Fruit fly (Drosophila melanogaster) whole organism, embryonic: ENCODE measurements around the gene mal.

Source experiments
- Asciz ChIP-seq: fragments of 200-800 bp; sonication (Bioruptor generic); optimal IDR thresholded peaks from 2 replicates; lab custom pipeline; 2017; ENCODE audit warnings: missing biosample characterization, mild to moderate bottlenecking, missing genetic modification characterization, missing genetic modification reagents
- Atf-2 ChIP-seq: fragments of 200-800 bp; sonication (Bioruptor generic); optimal IDR thresholded peaks from 2 replicates; lab custom pipeline; 2016; ENCODE audit warnings: missing biosample characterization, missing genetic modification characterization
- Atf6 ChIP-seq: fragments of 200-800 bp; sonication (Bioruptor generic); IDR thresholded peaks from 2 replicates; pipeline ENCODE4 v1.3.6; 2022; ENCODE audit warnings: missing biosample characterization, missing genetic modification characterization
- CG11456 ChIP-seq: fragments of 200-800 bp; sonication (Bioruptor generic); IDR thresholded peaks from 3 replicates; pipeline ENCODE4 v1.3.6; 2022; ENCODE audit warnings: missing biosample characterization, missing genetic modification characterization
- CG14014 ChIP-seq: fragments of 200-800 bp; sonication (Bioruptor generic); IDR thresholded peaks from 2 replicates; pipeline ENCODE4 v1.3.6; 2022; ENCODE audit warnings: missing biosample characterization, missing genetic modification characterization
- CG18599 ChIP-seq: fragments of 200-800 bp; sonication (Bioruptor generic); optimal IDR thresholded peaks from 3 replicates; lab custom pipeline; 2017; ENCODE audit warnings: missing biosample characterization, missing genetic modification characterization, mild to moderate bottlenecking, moderate library complexity, missing genetic modification reagents
- CG31224 ChIP-seq: fragments of 200-800 bp; sonication (Bioruptor generic); IDR thresholded peaks from 2 replicates; pipeline ENCODE4 v1.3.6; 2022; ENCODE audit warnings: missing biosample characterization, missing genetic modification characterization
- CG34422 ChIP-seq: fragments of 200-800 bp; sonication (Bioruptor generic); IDR thresholded peaks from 3 replicates; pipeline ENCODE4 v1.3.6; 2022; ENCODE audit warnings: missing biosample characterization, missing genetic modification characterization
- CG4404 ChIP-seq: fragments of 200-800 bp; sonication (Bioruptor generic); IDR thresholded peaks from 2 replicates; pipeline ENCODE4 v1.3.6; 2022; ENCODE audit warnings: missing biosample characterization, missing genetic modification characterization
- CG6254 ChIP-seq: fragments of 200-800 bp; sonication (Bioruptor generic); optimal IDR thresholded peaks from 3 replicates; lab custom pipeline; 2017; ENCODE audit warnings: mild to moderate bottlenecking, missing biosample characterization, missing genetic modification reagents, missing genetic modification characterization
- CG6689 ChIP-seq: fragments of 200-800 bp; sonication (Bioruptor generic); IDR thresholded peaks from 2 replicates; pipeline ENCODE4 v1.3.6; 2022; ENCODE audit warnings: missing biosample characterization, missing genetic modification characterization
- CG8478 ChIP-seq: fragments of >200 bp; optimal IDR thresholded peaks from 2 replicates; lab custom pipeline; 2018
- CG8924 ChIP-seq: fragments of 200-800 bp; optimal IDR thresholded peaks from 3 replicates; lab custom pipeline; 2019; ENCODE audit warnings: missing biosample characterization, mild to moderate bottlenecking, missing genetic modification characterization, moderate library complexity
- CG9876 ChIP-seq: fragments of 200-800 bp; sonication (Bioruptor generic); optimal IDR thresholded peaks from 2 replicates; lab custom pipeline; 2016; ENCODE audit warnings: missing biosample characterization, missing genetic modification characterization
- D19B ChIP-seq: fragments of 200-800 bp; sonication (Bioruptor generic); optimal IDR thresholded peaks from 2 replicates; lab custom pipeline; 2017; ENCODE audit warnings: missing biosample characterization, mild to moderate bottlenecking, missing genetic modification characterization
- Dek ChIP-seq: fragments of 200-800 bp; sonication (Bioruptor generic); optimal IDR thresholded peaks from 3 replicates; lab custom pipeline; 2019; ENCODE audit warnings: missing biosample characterization, mild to moderate bottlenecking, missing genetic modification characterization, moderate library complexity
- Dip3 ChIP-seq: fragments of 200-800 bp; sonication (Bioruptor generic); optimal IDR thresholded peaks from 3 replicates; lab custom pipeline; 2016; ENCODE audit warnings: missing biosample characterization, missing genetic modification characterization
- Drgx ChIP-seq: fragments of 200-800 bp; sonication (Bioruptor generic); IDR thresholded peaks from 2 replicates; pipeline ENCODE4 v1.3.6; 2022; ENCODE audit warnings: missing biosample characterization, missing genetic modification characterization
- E2f2 ChIP-seq: fragments of 200-800 bp; sonication (Bioruptor generic); IDR thresholded peaks from 2 replicates; pipeline ENCODE4 v1.3.6; 2022; ENCODE audit warnings: missing biosample characterization, missing genetic modification characterization
- Kr ChIP-seq: fragments of 200-800 bp; sonication (Bioruptor generic); optimal IDR thresholded peaks from 2 replicates; lab custom pipeline; 2017; ENCODE audit warnings: missing biosample characterization, mild to moderate bottlenecking, missing genetic modification characterization
- Lim3 ChIP-seq: fragments of 200-800 bp; sonication (Bioruptor generic); IDR thresholded peaks from 2 replicates; pipeline ENCODE4 v1.3.6; 2022; ENCODE audit warnings: missing biosample characterization, missing genetic modification characterization
- Mad ChIP-seq: fragments of 200-800 bp; sonication (Bioruptor generic); optimal IDR thresholded peaks from 2 replicates; lab custom pipeline; 2016; ENCODE audit warnings: missing biosample characterization, missing genetic modification characterization
- NK7.1 ChIP-seq: fragments of 200-800 bp; sonication (Bioruptor generic); optimal IDR thresholded peaks from 3 replicates; lab custom pipeline; 2016; ENCODE audit warnings: missing biosample characterization, missing genetic modification characterization
- NfI ChIP-seq: fragments of 200-800 bp; sonication (Bioruptor generic); optimal IDR thresholded peaks from 3 replicates; lab custom pipeline; 2018; ENCODE audit warnings: missing biosample characterization, mild to moderate bottlenecking, missing genetic modification characterization, moderate library complexity
- Oaz ChIP-seq: fragments of 200-800 bp; sonication (Bioruptor generic); IDR thresholded peaks from 2 replicates; pipeline ENCODE4 v1.3.6; 2022; ENCODE audit warnings: missing biosample characterization, missing genetic modification characterization
- Ptx1 ChIP-seq: fragments of 200-800 bp; sonication (Bioruptor generic); IDR thresholded peaks from 2 replicates; pipeline ENCODE4 v1.3.6; 2022; ENCODE audit warnings: missing biosample characterization, missing genetic modification characterization
- Rx ChIP-seq: fragments of 200-800 bp; sonication (Bioruptor generic); IDR thresholded peaks from 2 replicates; pipeline ENCODE4 v1.3.6; 2022; ENCODE audit warnings: missing biosample characterization, missing genetic modification characterization
- Scr ChIP-seq: fragments of 200-800 bp; sonication (Bioruptor generic); IDR thresholded peaks from 2 replicates; pipeline ENCODE4 v1.3.6; 2022; ENCODE audit warnings: missing biosample characterization, missing genetic modification characterization; ENCODE audit not compliant: partially characterized antibody
- Xrp1 ChIP-seq: fragments of 200-800 bp; sonication (Bioruptor generic); IDR thresholded peaks from 2 replicates; pipeline ENCODE4 v1.3.6; 2022; ENCODE audit warnings: missing biosample characterization, missing genetic modification characterization
- bowl ChIP-seq: fragments of 200-800 bp; sonication (Bioruptor generic); IDR thresholded peaks from 2 replicates; pipeline ENCODE4 v1.3.6; 2022; ENCODE audit warnings: missing biosample characterization, missing genetic modification characterization
- chif ChIP-seq, 2 experiments: fragments of 200-800 bp; sonication (Bioruptor generic); optimal IDR thresholded peaks; 3 replicates each; lab custom pipeline; 2016; ENCODE audit warnings: missing biosample characterization in 2 of 2, missing genetic modification characterization in 2 of 2
- crc ChIP-seq: fragments of 200-800 bp; sonication (Bioruptor generic); optimal IDR thresholded peaks from 2 replicates; lab custom pipeline; 2016; ENCODE audit warnings: missing biosample characterization, missing genetic modification characterization
- crol ChIP-seq: fragments of 200-800 bp; sonication (Bioruptor generic); IDR thresholded peaks from 2 replicates; pipeline ENCODE4 v1.3.6; 2022; ENCODE audit warnings: missing biosample characterization, missing genetic modification characterization
- dan ChIP-seq: fragments of 200-800 bp; sonication (Bioruptor generic); IDR thresholded peaks from 2 replicates; pipeline ENCODE4 v1.3.6; 2022; ENCODE audit warnings: missing biosample characterization, missing genetic modification characterization
- dati ChIP-seq: fragments of 200-800 bp; sonication (Bioruptor generic); IDR thresholded peaks from 2 replicates; pipeline ENCODE4 v1.3.6; 2022; ENCODE audit warnings: missing biosample characterization, missing genetic modification characterization
- dmrt99B ChIP-seq: fragments of 200-800 bp; sonication (Bioruptor generic); optimal IDR thresholded peaks from 2 replicates; lab custom pipeline; 2018; ENCODE audit warnings: missing biosample characterization, mild to moderate bottlenecking, missing genetic modification characterization, moderate library complexity
- fd102C ChIP-seq: fragments of 200-800 bp; sonication (Bioruptor generic); optimal IDR thresholded peaks from 2 replicates; lab custom pipeline; 2018; ENCODE audit warnings: missing biosample characterization, mild to moderate bottlenecking, missing genetic modification characterization, moderate library complexity
- gsb-n ChIP-seq: fragments of 200-800 bp; sonication (Bioruptor generic); optimal IDR thresholded peaks from 3 replicates; lab custom pipeline; 2018; ENCODE audit warnings: missing biosample characterization, mild to moderate bottlenecking, missing genetic modification characterization
- lov ChIP-seq, 2 experiments: fragments of 200-800 bp in 1 of 2; fragments of >200 bp in 1 of 2; sonication (Bioruptor generic) in 1 of 2; IDR thresholded peaks in 1 of 2; optimal IDR thresholded peaks in 1 of 2; 2 replicates in 1 of 2; 3 replicates in 1 of 2; pipeline versions ENCODE4 v1.3.6 to Lab custom; 2017 to 2022; ENCODE audit warnings: missing biosample characterization in 1 of 2, missing genetic modification characterization in 1 of 2
- oc ChIP-seq: fragments of 200-800 bp; sonication (Bioruptor generic); optimal IDR thresholded peaks from 2 replicates; lab custom pipeline; 2018; ENCODE audit warnings: missing biosample characterization, mild to moderate bottlenecking, missing genetic modification characterization, moderate library complexity
- odd ChIP-seq: fragments of 200-800 bp; sonication (Bioruptor generic); optimal IDR thresholded peaks from 2 replicates; lab custom pipeline; 2017; ENCODE audit warnings: missing biosample characterization, mild to moderate bottlenecking, missing genetic modification characterization
- onecut ChIP-seq: fragments of 200-800 bp; sonication (Bioruptor generic); IDR thresholded peaks from 2 replicates; pipeline ENCODE4 v1.3.6; 2022; ENCODE audit warnings: missing biosample characterization, missing genetic modification characterization
- pb ChIP-seq: fragments of 200-800 bp; sonication (Bioruptor generic); optimal IDR thresholded peaks from 3 replicates; lab custom pipeline; 2016; ENCODE audit warnings: missing biosample characterization, missing genetic modification characterization
- pho ChIP-seq: fragments of 200-800 bp; sonication (Bioruptor generic); optimal IDR thresholded peaks from 2 replicates; lab custom pipeline; 2016; ENCODE audit warnings: missing biosample characterization, missing genetic modification characterization
- phol ChIP-seq: fragments of 200-800 bp; sonication (Bioruptor generic); optimal IDR thresholded peaks from 3 replicates; lab custom pipeline; 2018; ENCODE audit warnings: missing biosample characterization, mild to moderate bottlenecking, missing genetic modification characterization, moderate library complexity
- repo ChIP-seq: fragments of 200-800 bp; sonication (Bioruptor generic); optimal IDR thresholded peaks from 2 replicates; lab custom pipeline; 2016; ENCODE audit warnings: missing biosample characterization, missing genetic modification characterization
- sisA ChIP-seq: fragments of 200-800 bp; sonication (Bioruptor generic); IDR thresholded peaks from 2 replicates; pipeline ENCODE4 v1.3.6; 2022; ENCODE audit warnings: missing biosample characterization, missing genetic modification characterization
- slp2 ChIP-seq: fragments of 200-800 bp; sonication (Bioruptor generic); optimal IDR thresholded peaks from 2 replicates; lab custom pipeline; 2016; ENCODE audit warnings: missing biosample characterization, missing genetic modification characterization
- stc ChIP-seq: fragments of 200-800 bp; sonication (Bioruptor generic); IDR thresholded peaks from 2 replicates; pipeline ENCODE4 v1.3.6; 2022; ENCODE audit warnings: missing biosample characterization, missing genetic modification characterization
- usp ChIP-seq: fragments of >200 bp; optimal IDR thresholded peaks from 2 replicates; lab custom pipeline; 2017; ENCODE audit warnings: missing biosample characterization, missing genetic modification characterization
- vvl ChIP-seq: fragments of 200-800 bp; sonication (Bioruptor generic); IDR thresholded peaks from 2 replicates; pipeline ENCODE4 v1.3.6; 2022; ENCODE audit warnings: missing biosample characterization, missing genetic modification characterization

The mal gene

dm6 chrX:20480382-20480781 is 50.9 kb downstream of the mal start (continued):
- peak; percentile 73 for TF ChIP-seq NfI (GFP tag; lab: Kevin White, UChicago)
- peak; percentile 59 for TF ChIP-seq vvl (GFP tag; lab: Robert Waterston, UW)
- TF ChIP-seq Kr (GFP tag; lab: Kevin White, UChicago) = no peak
- peak; percentile 22 for TF ChIP-seq fd102C (GFP tag; lab: Kevin White, UChicago)
- TF ChIP-seq CG8924 (tag; lab: Kevin White, UChicago) = peak; percentile 67
- TF ChIP-seq D19B (GFP tag; lab: Kevin White, UChicago) = peak; percentile 23
- TF ChIP-seq pho (GFP tag; lab: Kevin White, UChicago) = peak; percentile 67
- TF ChIP-seq dan (GFP tag; lab: Robert Waterston, UW) = no peak
- TF ChIP-seq Dek (tag; lab: Kevin White, UChicago) = no peak
- 0 out of 2 replicates have a peak, but pooled peaks have one; percentile 21 for TF ChIP-seq crol
- TF ChIP-seq CG18599 (GFP tag; lab: Kevin White, UChicago) = peak; percentile 79
- TF ChIP-seq Asciz = peak; percentile 36
- peak; percentile 66 for TF ChIP-seq Drgx
- TF ChIP-seq Scr (GFP tag; lab: Robert Waterston, UW) = no peak
- TF ChIP-seq CG6254 = peak; percentile 48
- TF ChIP-seq Dip3 (GFP tag; lab: Kevin White, UChicago) = peak; percentile 78
- TF ChIP-seq CG9876 (GFP tag; lab: Kevin White, UChicago) = peak; percentile 45
- TF ChIP-seq onecut (GFP tag; lab: Robert Waterston, UW) = peak; percentile 42; the same call in 1 of the 2 replicates
- peak; percentile 65 for TF ChIP-seq phol
- TF ChIP-seq Oaz (GFP tag; lab: Robert Waterston, UW) = 0 out of 2 replicates have a peak, but pooled peaks have one; percentile 31
- TF ChIP-seq chif (GFP tag; optimal IDR thresholded peaks at IDR 0.05; lab: Kevin White, UChicago) = peak; percentile 72 to 80
- TF ChIP-seq CG4404 = 0 out of 2 replicates have a peak, but pooled peaks have one; percentile 24
- peak; percentile 38; the same call in 1 of the 2 replicates for TF ChIP-seq Ptx1 (GFP tag; lab: Robert Waterston, UW)
- TF ChIP-seq crc (GFP tag; lab: Kevin White, UChicago) = peak; percentile 56
- TF ChIP-seq Xrp1 (GFP tag; lab: Robert Waterston, UW) = peak; percentile 72
- TF ChIP-seq pb (GFP tag; lab: Kevin White, UChicago) = peak; percentile 57
- TF ChIP-seq odd (GFP tag; lab: Kevin White, UChicago) = peak; percentile 25
- peak; percentile 59 for TF ChIP-seq Mad (GFP tag; lab: Kevin White, UChicago)
- 0 out of 2 replicates have a peak, but pooled peaks have one; percentile 24 for TF ChIP-seq Rx (GFP tag; lab: Robert Waterston, UW)
- TF ChIP-seq lov (optimal IDR thresholded peaks at IDR 0.05; lab: Kevin White, UChicago) = no peak
- 0 out of 3 replicates have a peak, but pooled peaks have one; percentile 10 for TF ChIP-seq lov (GFP tag; IDR thresholded peaks at IDR 0.05; lab: Robert Waterston, UW)
- peak; percentile 15; the same call in 1 of the 2 replicates for TF ChIP-seq stc
- peak; percentile 41; the same call in 1 of the 2 replicates for TF ChIP-seq E2f2 (GFP tag; lab: Robert Waterston, UW)
- TF ChIP-seq CG31224 = 0 out of 2 replicates have a peak, but pooled peaks have one; percentile 25
- peak; percentile 81 for TF ChIP-seq CG14014 (GFP tag; lab: Robert Waterston, UW)
- TF ChIP-seq NK7.1 (GFP tag; lab: Kevin White, UChicago) = peak; percentile 51
- TF ChIP-seq CG8478 (lab: Kevin White, UChicago) = no peak
- TF ChIP-seq gsb-n (tag; lab: Kevin White, UChicago) = no peak
- TF ChIP-seq bowl (GFP tag; lab: Robert Waterston, UW) = peak; percentile 68; the same call in 1 of the 2 replicates
- peak; percentile 68 for TF ChIP-seq Atf-2 (GFP tag; lab: Kevin White, UChicago)
- TF ChIP-seq CG11456 (GFP tag; lab: Robert Waterston, UW) = 0 out of 3 replicates have a peak, but pooled peaks have one; percentile 43
- no peak for TF ChIP-seq dati (GFP tag; lab: Robert Waterston, UW)
- TF ChIP-seq usp (GFP tag; lab: Kevin White, UChicago) = no peak
- TF ChIP-seq CG6689 (GFP tag; lab: Robert Waterston, UW) = peak; percentile 54; the same call in 1 of the 2 replicates
- TF ChIP-seq sisA = peak; percentile 70
- peak; percentile 76 for TF ChIP-seq dmrt99B (tag; lab: Kevin White, UChicago)
- peak; percentile 64 for TF ChIP-seq oc (tag; lab: Kevin White, UChicago)
- no peak for TF ChIP-seq Lim3 (GFP tag; lab: Robert Waterston, UW)
- TF ChIP-seq CG34422 (GFP tag; lab: Robert Waterston, UW) = peak; percentile 81
- TF ChIP-seq Atf6 (GFP tag; lab: Robert Waterston, UW) = peak; percentile 77
- TF ChIP-seq repo (GFP tag; lab: Kevin White, UChicago) = peak; percentile 75
- TF ChIP-seq slp2 = peak; percentile 71
